Worm (Caenorhabditis elegans): ENCODE data around the gene sid-3.

DNA sequence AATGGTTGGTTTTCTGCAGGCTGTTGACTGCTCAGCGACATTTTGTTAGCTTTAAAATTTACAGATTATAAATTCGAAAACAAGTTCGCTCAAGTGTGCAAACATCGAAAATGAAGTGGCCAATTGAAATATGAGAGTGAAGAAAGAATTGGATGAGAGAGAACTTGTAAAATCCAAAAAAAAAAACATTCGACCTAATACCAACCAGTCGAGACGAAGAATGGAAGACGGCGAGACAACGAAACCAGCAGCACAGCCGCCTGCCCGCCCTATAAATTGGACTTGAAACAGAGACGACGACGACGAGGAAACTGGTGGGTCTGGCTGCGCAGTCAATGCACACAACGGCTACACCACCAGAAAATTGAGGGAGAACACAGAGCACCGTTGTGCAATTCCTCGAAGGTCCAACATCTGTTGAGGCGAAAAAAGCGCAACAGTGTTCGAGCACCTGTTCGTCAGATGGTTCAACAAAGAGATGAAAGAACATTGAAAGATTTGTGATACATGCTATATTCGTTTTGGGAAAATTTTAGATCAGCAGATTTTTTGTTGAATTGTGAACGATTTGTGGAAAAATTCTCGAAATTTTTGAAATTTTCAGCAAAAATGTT lies 36.2 kb upstream of the sid-3 start, which contains the start of gene T23C6.4:
- no peak for TF ChIP-seq nhr-28 (tag; optimal IDR thresholded peaks at IDR 0.05)
- no peak for TF ChIP-seq elt-3 (tag; optimal IDR thresholded peaks at IDR 0.05)
- no peak for TF ChIP-seq nhr-237 (tag; optimal IDR thresholded peaks at IDR 0.05)
- no peak for TF ChIP-seq ztf-11 (tag; optimal IDR thresholded peaks at IDR 0.05)

Measured in whole organism, mixed stage, embryonic.